Fruit fly (Drosophila melanogaster) whole organism, pupa: ENCODE measurements around the gene Stt3B.

Experiments used
- CG10348 ChIP-seq: fragments of 200-800 bp; sonication (Bioruptor generic); IDR thresholded peaks from 2 replicates; pipeline ENCODE4 v1.3.6; 2022; ENCODE audit warnings: missing biosample characterization, missing genetic modification characterization
- CG12605 ChIP-seq: fragments of 200-800 bp; sonication (Bioruptor generic); IDR thresholded peaks from 2 replicates; pipeline ENCODE4 v1.3.6; 2022; ENCODE audit warnings: missing biosample characterization, missing genetic modification characterization
- CG13204 ChIP-seq: fragments of 200-800 bp; sonication (Bioruptor generic); optimal IDR thresholded peaks from 2 replicates; lab custom pipeline; 2018; ENCODE audit warnings: missing biosample characterization, mild to moderate bottlenecking, missing genetic modification characterization, moderate library complexity
- CG14655 ChIP-seq: fragments of 200-800 bp; sonication (Bioruptor generic); optimal IDR thresholded peaks from 3 replicates; lab custom pipeline; 2017; ENCODE audit warnings: mild to moderate bottlenecking, missing biosample characterization, missing genetic modification reagents, missing genetic modification characterization
- CG15710 ChIP-seq: fragments of 200-800 bp; sonication (Bioruptor generic); optimal IDR thresholded peaks from 2 replicates; lab custom pipeline; 2018; ENCODE audit warnings: missing biosample characterization, mild to moderate bottlenecking, missing genetic modification characterization, moderate library complexity
- CG17806 ChIP-seq: fragments of 200-800 bp; sonication (Bioruptor generic); optimal IDR thresholded peaks from 2 replicates; lab custom pipeline; 2018; ENCODE audit warnings: missing biosample characterization, mild to moderate bottlenecking, missing genetic modification characterization, moderate library complexity
- CG32121 ChIP-seq: fragments of 200-800 bp; sonication (Bioruptor generic); IDR thresholded peaks from 2 replicates; pipeline ENCODE4 v1.3.6; 2022; ENCODE audit warnings: missing biosample characterization, missing genetic modification characterization
- CG34367 ChIP-seq: fragments of 200-800 bp; sonication (Bioruptor generic); optimal IDR thresholded peaks from 2 replicates; lab custom pipeline; 2018; ENCODE audit warnings: missing biosample characterization, mild to moderate bottlenecking, missing genetic modification characterization
- CG4496 ChIP-seq: fragments of 200-800 bp; sonication (Bioruptor generic); IDR thresholded peaks from 3 replicates; pipeline ENCODE4 v1.3.6; 2022; ENCODE audit warnings: missing biosample characterization, missing genetic modification characterization
- CG8159 ChIP-seq: fragments of 200-800 bp; sonication (Bioruptor generic); optimal IDR thresholded peaks from 3 replicates; lab custom pipeline; 2018; ENCODE audit warnings: missing biosample characterization, mild to moderate bottlenecking, missing genetic modification characterization, moderate library complexity
- CG8301 ChIP-seq: fragments of 200-800 bp; sonication (Bioruptor generic); optimal IDR thresholded peaks from 2 replicates; lab custom pipeline; 2018; ENCODE audit warnings: missing biosample characterization, mild to moderate bottlenecking, missing genetic modification characterization
- CG9948 ChIP-seq: fragments of 200-800 bp; sonication (Bioruptor generic); optimal IDR thresholded peaks from 2 replicates; lab custom pipeline; 2018; ENCODE audit warnings: missing biosample characterization, mild to moderate bottlenecking, missing genetic modification characterization, moderate library complexity
- D1 ChIP-seq: fragments of 200-800 bp; sonication (Bioruptor generic); optimal IDR thresholded peaks from 2 replicates; lab custom pipeline; 2018; ENCODE audit warnings: missing biosample characterization, mild to moderate bottlenecking, missing genetic modification characterization, moderate library complexity
- EcR ChIP-seq: fragments of 200-800 bp; sonication (Bioruptor generic); optimal IDR thresholded peaks from 3 replicates; lab custom pipeline; 2019; ENCODE audit warnings: missing biosample characterization, missing genetic modification characterization, mild to moderate bottlenecking, moderate library complexity, missing genetic modification reagents
- Ets98B ChIP-seq: fragments of 200-800 bp; sonication (Bioruptor generic); IDR thresholded peaks from 2 replicates; pipeline ENCODE4 v1.3.6; 2022; ENCODE audit warnings: missing biosample characterization, missing genetic modification characterization
- Pif1A ChIP-seq: fragments of 200-800 bp; sonication (Bioruptor generic); optimal IDR thresholded peaks from 3 replicates; lab custom pipeline; 2016; ENCODE audit warnings: missing biosample characterization, missing genetic modification characterization
- Pif1B ChIP-seq: fragments of 200-800 bp; sonication (Bioruptor generic); optimal IDR thresholded peaks from 3 replicates; lab custom pipeline; 2016; ENCODE audit warnings: missing biosample characterization, missing genetic modification characterization
- Snoo ChIP-seq: fragments of 200-800 bp; sonication (Bioruptor generic); optimal IDR thresholded peaks from 3 replicates; lab custom pipeline; 2017; ENCODE audit warnings: missing biosample characterization, mild to moderate bottlenecking, missing genetic modification characterization, inconsistent platforms
- fd96Ca ChIP-seq: fragments of 200-800 bp; sonication (Bioruptor generic); IDR thresholded peaks from 3 replicates; pipeline ENCODE4 v1.3.6; 2022; ENCODE audit warnings: missing biosample characterization, missing genetic modification characterization
- gl ChIP-seq: fragments of 200-800 bp; sonication (Bioruptor generic); optimal IDR thresholded peaks from 2 replicates; lab custom pipeline; 2018; ENCODE audit warnings: missing biosample characterization, mild to moderate bottlenecking, missing genetic modification characterization
- rn ChIP-seq: fragments of 200-800 bp; sonication (Bioruptor generic); IDR thresholded peaks from 2 replicates; pipeline ENCODE4 v1.3.6; 2022; ENCODE audit warnings: missing biosample characterization, missing genetic modification characterization

The Stt3B gene

DNA sequence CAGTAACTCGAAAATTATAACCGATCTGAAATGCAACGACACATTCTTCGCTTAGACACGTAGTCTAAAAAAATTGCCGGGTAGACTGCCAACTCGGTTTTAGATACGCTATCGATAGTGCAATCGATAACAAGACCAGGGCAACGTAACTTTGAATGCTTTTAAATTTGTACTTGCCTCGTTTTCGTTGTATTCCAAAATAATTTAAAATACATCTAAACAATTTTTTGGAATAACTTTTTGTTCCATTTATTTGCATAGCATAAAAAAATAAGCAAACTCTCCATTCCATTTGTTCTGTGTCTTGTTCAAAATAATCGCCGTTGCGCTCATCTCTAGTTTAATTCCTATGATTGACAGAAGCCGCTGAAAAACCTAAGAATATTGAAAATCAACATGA is at the start of gene Stt3B, which contains the start of gene CG11839:
TSS of gene Stt3B (minus strand) at position 69 of the 400 bp plus-strand sequence.
TSS of gene CG11839 (plus strand) at position 359 of the 400 bp plus-strand sequence.
- TF ChIP-seq CG15710 (tag; lab: Kevin White, UChicago) (peak; percentile 53), Ets98B (no peak), Snoo (peak; percentile 21), CG9948 (tag; lab: Kevin White, UChicago) (no peak), Pif1A (GFP tag; lab: Kevin White, UChicago) (no peak), CG8159 (tag; lab: Kevin White, UChicago) (no peak), fd96Ca (no peak), CG17806 (peak; percentile 28), CG32121 (GFP tag; lab: Robert Waterston, UW) (peak; percentile 42; the same call in 1 of the 2 replicates), CG34367 (tag; lab: Kevin White, UChicago) (no peak)

- TF ChIP-seq gl (no peak), Pif1A (GFP tag; lab: Kevin White, UChicago) (no peak)
Observed at dm6 chr3R:25112466-25112939, 43.1 kb upstream of the Stt3B start, which contains the start of gene Nepl16. Nepl16 (minus strand) TSS chr3R:25112516.

DNA sequence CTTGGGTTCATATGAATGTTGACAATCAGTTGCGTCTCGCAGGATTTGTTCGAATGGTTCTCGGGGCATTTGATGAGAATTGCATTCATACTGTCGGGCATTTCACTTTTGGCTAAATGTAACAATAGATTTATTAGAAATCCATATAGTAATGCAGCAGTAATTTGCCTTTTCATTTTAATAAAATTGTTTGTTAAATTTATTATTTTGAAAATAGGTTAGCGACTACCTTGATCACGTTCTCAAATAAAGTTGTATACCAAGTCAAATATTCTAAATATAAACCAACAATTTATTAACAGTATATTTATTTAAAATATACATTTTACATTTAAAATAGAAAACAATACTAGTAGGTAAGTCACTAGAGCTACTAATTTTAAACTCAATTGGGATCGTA is 39.5 kb upstream of the Stt3B start, which contains the start of gene CG34027:
TSS of gene CG34027 (minus strand) at position 101 of the 400 bp plus-strand sequence.
- TF ChIP-seq fd96Ca (no peak), CG8159 (tag; lab: Kevin White, UChicago) (no peak), D1 (no peak), Ets98B (no peak), CG14655 (GFP tag; lab: Kevin White, UChicago) (no peak), CG34367 (tag; lab: Kevin White, UChicago) (no peak), CG12605 (GFP tag; lab: Robert Waterston, UW) (no peak), Pif1A (GFP tag; lab: Kevin White, UChicago) (no peak), CG15710 (tag; lab: Kevin White, UChicago) (no peak), EcR (GFP tag; lab: Kevin White, UChicago) (no peak), rn (GFP tag; lab: Robert Waterston, UW) (no peak), CG17806 (no peak), Pif1B (GFP tag; lab: Kevin White, UChicago) (no peak), CG13204 (no peak), CG10348 (no peak), CG8301 (tag; lab: Kevin White, UChicago) (no peak), Snoo (no peak), CG32121 (GFP tag; lab: Robert Waterston, UW) (no peak), gl (no peak)

dm6 chr3R:25102253-25102652 is 32.8 kb upstream of the Stt3B start, which contains the start of gene CG45095:
CG45095 (plus strand) TSS chr3R:25102553.
- TF ChIP-seq CG12605 (GFP tag; lab: Robert Waterston, UW): no peak
- TF ChIP-seq CG4496 (GFP tag; lab: Robert Waterston, UW): no peak
- no peak for TF ChIP-seq CG15710 (tag; lab: Kevin White, UChicago)
- TF ChIP-seq gl: no peak
- TF ChIP-seq Ets98B: no peak
- TF ChIP-seq Pif1A (GFP tag; lab: Kevin White, UChicago): no peak
- TF ChIP-seq CG17806: no peak
- TF ChIP-seq EcR (GFP tag; lab: Kevin White, UChicago): no peak
- TF ChIP-seq CG13204: no peak
- TF ChIP-seq, all 21 proteins: peak for 0

dm6 chr3R:25097486-25097885 is 28.0 kb upstream of the Stt3B start, which contains the start of the genes CG33095 and CG33096:
CG33095 (plus strand) TSS chr3R:25097672.
CG33096 (plus strand) TSS chr3R:25097672.
- TF ChIP-seq CG32121 (GFP tag; lab: Robert Waterston, UW) (no peak), CG8159 (tag; lab: Kevin White, UChicago) (no peak), CG14655 (GFP tag; lab: Kevin White, UChicago) (no peak), EcR (GFP tag; lab: Kevin White, UChicago) (peak; percentile 1), CG17806 (no peak), Ets98B (no peak), Pif1B (GFP tag; lab: Kevin White, UChicago) (no peak)

DNA sequence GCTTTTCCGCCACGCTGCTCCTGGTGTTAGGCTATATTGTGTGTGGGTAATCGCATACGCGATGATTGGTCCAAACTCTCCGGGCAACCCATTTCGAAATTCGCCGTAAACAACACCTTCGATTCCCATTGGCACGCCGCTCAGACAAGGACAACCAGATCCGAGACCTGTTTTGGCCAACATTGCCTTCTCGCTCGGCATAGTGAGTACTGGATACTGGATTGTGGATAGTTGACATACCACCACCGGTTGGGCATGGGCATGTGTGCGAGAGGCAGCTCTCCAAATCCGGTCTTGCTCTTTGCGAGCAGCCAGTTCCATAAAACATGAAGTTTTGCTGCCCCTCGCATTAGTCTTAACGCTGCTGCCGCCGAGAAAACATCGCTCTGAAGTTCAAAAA is 25.2 kb upstream of the Stt3B start, which contains the start of gene fd96Cb:
TSS of gene fd96Cb (plus strand) at position 374 of the 400 bp plus-strand sequence.
- no peak for TF ChIP-seq Pif1B (GFP tag; lab: Kevin White, UChicago)
- TF ChIP-seq CG13204: no peak
- TF ChIP-seq, all 21 proteins: peak for 0

DNA sequence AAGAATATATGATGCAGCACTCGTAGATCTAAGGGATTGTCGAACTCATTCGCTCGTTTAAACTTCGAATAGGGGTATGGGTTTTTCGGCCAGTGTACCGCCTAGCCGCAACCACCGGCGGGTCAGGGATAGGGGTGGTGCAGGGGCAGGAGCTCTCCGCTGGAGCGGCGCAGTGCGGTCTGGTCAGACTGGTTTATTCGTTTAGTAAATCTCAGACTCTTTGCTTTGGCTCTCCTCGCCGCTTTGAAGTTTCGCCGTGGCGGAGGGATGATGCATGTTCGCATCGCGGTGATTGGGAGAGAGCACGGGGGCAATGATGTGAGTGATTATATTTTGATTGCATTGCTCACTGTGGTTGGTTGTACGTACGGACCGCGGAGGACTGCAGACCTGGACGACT is 12.9 kb upstream of the Stt3B start, which contains the start of gene fd96Ca:
TSS of gene fd96Ca (plus strand) at position 337 of the 400 bp plus-strand sequence.
- TF ChIP-seq D1 (no peak), CG4496 (GFP tag; lab: Robert Waterston, UW) (0 out of 3 replicates have a peak, but pooled peaks have one; percentile 42), fd96Ca (no peak), CG14655 (GFP tag; lab: Kevin White, UChicago) (no peak), CG9948 (tag; lab: Kevin White, UChicago) (no peak), CG32121 (GFP tag; lab: Robert Waterston, UW) (no peak), EcR (GFP tag; lab: Kevin White, UChicago) (no peak), Ets98B (no peak), CG15710 (tag; lab: Kevin White, UChicago) (no peak), CG13204 (peak; percentile 87), CG8301 (tag; lab: Kevin White, UChicago) (no peak), CG17806 (no peak), rn (GFP tag; lab: Robert Waterston, UW) (no peak), Pif1B (GFP tag; lab: Kevin White, UChicago) (no peak), CG10348 (no peak)
